Worm (Caenorhabditis elegans): ENCODE results near the gene irld-22.

ce11 chrV:3884550-3884949 lies 15.5 kb downstream of the irld-22 start:
- TF ChIP-seq ztf-11 (tag; optimal IDR thresholded peaks at IDR 0.05), result no peak
- TF ChIP-seq lin-13 (tag; optimal IDR thresholded peaks at IDR 0.05), result no peak
- no peak for TF ChIP-seq unc-39 (tag; optimal IDR thresholded peaks at IDR 0.05)
- TF ChIP-seq pha-4 (tag; optimal IDR thresholded peaks at IDR 0.05), result no peak
- no peak for TF ChIP-seq mep-1 (tag; optimal IDR thresholded peaks at IDR 0.05)
- TF ChIP-seq ces-1 (GFP tag; optimal IDR thresholded peaks at IDR 0.05), result no peak
- TF ChIP-seq nhr-2 (tag; optimal IDR thresholded peaks at IDR 0.05), result no peak
- no peak for TF ChIP-seq elt-1 (tag; optimal IDR thresholded peaks at IDR 0.05; ENCODE audit: borderline replicate concordance, insufficient read depth)
- TF ChIP-seq lin-32 (GFP tag; optimal IDR thresholded peaks at IDR 0.05), result no peak
- TF ChIP-seq flh-1 (GFP tag; optimal IDR thresholded peaks at IDR 0.05), result no peak
